ENCODE assay signal across 5 worm cellular contexts in genomic region chrX:4395073-4395850, ce11.
TF ChIP-seq lines count a peak whose summit lies in the region.

No protein-coding gene starts in this region.

TF ChIP-seq in whole organism, L1 larva, 84 proteins besides CTCF, POLR2A, EP300 and RAD21 (continues in another document):
- TF ChIP-seq pax-3 (tag; optimal IDR thresholded peaks at IDR 0.05; lab: Kevin White, UChicago) (peak; percentile 2), ztf-4 (tag; optimal IDR thresholded peaks at IDR 0.05; lab: Kevin White, UChicago) (peak; percentile 43), efl-3 (GFP tag; optimal IDR thresholded peaks at IDR 0.05; lab: Kevin White, UChicago) (peak; percentile 53), elt-2 (tag; optimal IDR thresholded peaks at IDR 0.05; lab: Kevin White, UChicago) (peak; percentile 57), F16B12.6 (tag; optimal IDR thresholded peaks at IDR 0.05; lab: Kevin White, UChicago) (peak; percentile 7), swsn-7 (tag; optimal IDR thresholded peaks at IDR 0.05; lab: Kevin White, UChicago) (peak; percentile 68), snu-23 (GFP tag; optimal IDR thresholded peaks at IDR 0.05; lab: Kevin White, UChicago) (peak; percentile 92), grh-1 (GFP tag; IDR thresholded peaks at IDR 0.05; lab: Robert Waterston, UW) (peak; percentile 54; the same call in 1 of the 2 replicates), blmp-1 (tag; optimal IDR thresholded peaks at IDR 0.05; lab: Kevin White, UChicago) (peak; percentile 26), dpl-1 (GFP tag; optimal IDR thresholded peaks at IDR 0.05; lab: Kevin White, UChicago) (peak in 2 of 3 experiments; percentile 1 to 9), dsc-1 (tag; optimal IDR thresholded peaks at IDR 0.05; lab: Kevin White, UChicago) (peak; percentile 87), nhr-47 (tag; optimal IDR thresholded peaks at IDR 0.05; lab: Kevin White, UChicago) (peak; percentile 84), C04F5.9 (tag; optimal IDR thresholded peaks at IDR 0.05; lab: Kevin White, UChicago) (no peak), ceh-82 (tag; optimal IDR thresholded peaks at IDR 0.05; lab: Kevin White, UChicago) (peak; percentile 53 to 80 (median 54)), C34B4.2 (tag; optimal IDR thresholded peaks at IDR 0.05; lab: Kevin White, UChicago) (no peak), irx-1 (tag; optimal IDR thresholded peaks at IDR 0.05; lab: Kevin White, UChicago) (peak; percentile 45), nhr-19 (GFP tag; conservative IDR thresholded peaks at IDR 0.05; lab: Robert Waterston, UW) (peak; percentile 74), ces-1 (GFP tag; optimal IDR thresholded peaks at IDR 0.05; lab: Kevin White, UChicago) (no peak)

TF ChIP-seq in whole organism, L3 larva, 47 proteins besides CTCF, POLR2A, EP300 and RAD21 (continues in another document):
- TF ChIP-seq ztf-11 (tag; optimal IDR thresholded peaks at IDR 0.05; lab: Kevin White, UChicago) = no peak
- no peak for TF ChIP-seq fkh-10 (GFP tag; optimal IDR thresholded peaks at IDR 0.05; lab: Kevin White, UChicago)
- TF ChIP-seq ama-1 (optimal IDR thresholded peaks at IDR 0.05; lab: Kevin White, UChicago) = no peak
- no peak for TF ChIP-seq unc-62 (GFP tag; optimal IDR thresholded peaks at IDR 0.05; lab: Kevin White, UChicago)
- peak; percentile 80 for TF ChIP-seq ceh-28 (tag; optimal IDR thresholded peaks at IDR 0.05; lab: Kevin White, UChicago)
- no peak for TF ChIP-seq aly-2 (tag; optimal IDR thresholded peaks at IDR 0.05; lab: Kevin White, UChicago)
- TF ChIP-seq pha-4 (tag; optimal IDR thresholded peaks at IDR 0.05; lab: Kevin White, UChicago) = peak; percentile 88
- no peak for TF ChIP-seq daf-12 (tag; optimal IDR thresholded peaks at IDR 0.05; lab: Kevin White, UChicago)
- no peak for TF ChIP-seq ceh-16 (tag; optimal IDR thresholded peaks at IDR 0.05; lab: Kevin White, UChicago)
- peak; percentile 86 for TF ChIP-seq nhr-43 (tag; optimal IDR thresholded peaks at IDR 0.05; lab: Kevin White, UChicago; ENCODE audit: poor library complexity, severe bottlenecking)
- TF ChIP-seq tbx-2 (tag; optimal IDR thresholded peaks at IDR 0.05; lab: Kevin White, UChicago) = peak; percentile 66
- no peak for TF ChIP-seq lsy-12 (tag; optimal IDR thresholded peaks at IDR 0.05; lab: Kevin White, UChicago)
- peak; percentile 54 for TF ChIP-seq R02D3.7 (tag; optimal IDR thresholded peaks at IDR 0.05; lab: Kevin White, UChicago)
- TF ChIP-seq sea-2 (GFP tag; optimal IDR thresholded peaks at IDR 0.05; lab: Kevin White, UChicago) = no peak
- TF ChIP-seq mml-1 (tag; optimal IDR thresholded peaks at IDR 0.05; lab: Kevin White, UChicago) = no peak
- no peak for TF ChIP-seq ceh-9 (tag; optimal IDR thresholded peaks at IDR 0.05; lab: Kevin White, UChicago)
- no peak for TF ChIP-seq fkh-2 (tag; optimal IDR thresholded peaks at IDR 0.05; lab: Kevin White, UChicago)
- no peak for TF ChIP-seq nhr-76 (tag; optimal IDR thresholded peaks at IDR 0.05; lab: Kevin White, UChicago)
- TF ChIP-seq nhr-67 (tag; optimal IDR thresholded peaks at IDR 0.05; lab: Kevin White, UChicago) = no peak
- peak; percentile 83 for TF ChIP-seq lin-39 (tag; optimal IDR thresholded peaks at IDR 0.05; lab: Kevin White, UChicago)

TF ChIP-seq in whole organism, early embryonic, 17 proteins besides CTCF, POLR2A, EP300 and RAD21:
- TF ChIP-seq hmg-4 (GFP tag; optimal IDR thresholded peaks at IDR 0.05; lab: Kevin White, UChicago) (no peak), ama-1 (optimal IDR thresholded peaks at IDR 0.05; lab: Kevin White, UChicago) (no peak), tbx-37 (GFP tag; conservative IDR thresholded peaks at IDR 0.05; lab: Robert Waterston, UW) (peak; percentile 42; the same call in 1 of the 2 replicates), hnd-1 (tag; optimal IDR thresholded peaks at IDR 0.05; lab: Kevin White, UChicago) (no peak), tbx-11 (GFP tag; IDR thresholded peaks at IDR 0.05; lab: Robert Waterston, UW) (no peak), sea-1 (GFP tag; conservative IDR thresholded peaks at IDR 0.05; lab: Robert Waterston, UW) (no peak), tra-4 (tag; optimal IDR thresholded peaks at IDR 0.05; lab: Kevin White, UChicago) (no peak), hmbx-1 (tag; optimal IDR thresholded peaks at IDR 0.05; lab: Kevin White, UChicago) (no peak), ceh-36 (tag; optimal IDR thresholded peaks at IDR 0.05; lab: Kevin White, UChicago) (no peak), F13C5.2 (tag; optimal IDR thresholded peaks at IDR 0.05; lab: Kevin White, UChicago) (peak; percentile 62), aly-1 (tag; optimal IDR thresholded peaks at IDR 0.05; lab: Kevin White, UChicago) (no peak), scrt-1 (GFP tag; IDR thresholded peaks at IDR 0.05; lab: Robert Waterston, UW) (no peak), pes-1 (GFP tag; IDR thresholded peaks at IDR 0.05; lab: Robert Waterston, UW) (no peak)

TF ChIP-seq in whole organism, midembryonic, 9 proteins besides CTCF, POLR2A, EP300 and RAD21:
- peak; percentile 48; the same call in 1 of the 2 replicates for TF ChIP-seq ztf-23 (GFP tag; IDR thresholded peaks at IDR 0.05; lab: Robert Waterston, UW)
- TF ChIP-seq flt-1 (GFP tag; IDR thresholded peaks at IDR 0.05; lab: Robert Waterston, UW) = no peak
- peak; percentile 54 for TF ChIP-seq cog-1 (tag; optimal IDR thresholded peaks at IDR 0.05; lab: Kevin White, UChicago)

TF ChIP-seq in whole organism, young adult, 124 proteins besides CTCF, POLR2A, EP300 and RAD21:
- TF ChIP-seq ceh-27 (GFP tag; optimal IDR thresholded peaks at IDR 0.05; lab: Kevin White, UChicago) (peak; percentile 57), ZK185.1 (tag; optimal IDR thresholded peaks at IDR 0.05; lab: Kevin White, UChicago; ENCODE audit: poor library complexity, severe bottlenecking) (peak; percentile 68), nhr-80 (tag; optimal IDR thresholded peaks at IDR 0.05; lab: Kevin White, UChicago) (peak; percentile 78), lir-1 (GFP tag; conservative IDR thresholded peaks at IDR 0.05; lab: Robert Waterston, UW) (0 out of 2 replicates have a peak, but pooled peaks have one; percentile 27), F23B12.7 (tag; optimal IDR thresholded peaks at IDR 0.05; lab: Kevin White, UChicago; ENCODE audit: insufficient read depth) (peak; percentile 76), pbrm-1 (GFP tag; IDR thresholded peaks at IDR 0.05; lab: Robert Waterston, UW) (peak; percentile 50; the same call in 1 of the 2 replicates), attf-5 (GFP tag; optimal IDR thresholded peaks at IDR 0.05; lab: Kevin White, UChicago) (no peak), Y53G8AR.9 (GFP tag; conservative IDR thresholded peaks at IDR 0.05; lab: Robert Waterston, UW) (peak; percentile 58; the same call in 1 of the 2 replicates), rcor-1 (GFP tag; IDR thresholded peaks at IDR 0.05; lab: Robert Waterston, UW) (peak; percentile 56), madf-10 (tag; optimal IDR thresholded peaks at IDR 0.05; lab: Kevin White, UChicago) (peak; percentile 65), tlf-1 (GFP tag; optimal IDR thresholded peaks at IDR 0.05; lab: Kevin White, UChicago) (peak; percentile 22), tbp1 (GFP tag; optimal IDR thresholded peaks at IDR 0.05; lab: Kevin White, UChicago) (peak; percentile 62), nfya-1 (tag; optimal IDR thresholded peaks at IDR 0.05; lab: Kevin White, UChicago; ENCODE audit: borderline replicate concordance, insufficient read depth) (no peak), C06A6.2 (GFP tag; conservative IDR thresholded peaks at IDR 0.05; lab: Robert Waterston, UW) (peak; percentile 45; the same call in 1 of the 2 replicates), nfyb-1 (GFP tag; IDR thresholded peaks at IDR 0.05; lab: Robert Waterston, UW) (0 out of 2 replicates have a peak, but pooled peaks have one; percentile 42), B0261.1 (tag; optimal IDR thresholded peaks at IDR 0.05; lab: Kevin White, UChicago) (peak; percentile 22), F49E8.2 (tag; optimal IDR thresholded peaks at IDR 0.05; lab: Kevin White, UChicago; ENCODE audit: insufficient read depth) (no peak), F22D6.2 (tag; optimal IDR thresholded peaks at IDR 0.05; lab: Kevin White, UChicago) (peak; percentile 26), gei-17 (GFP tag; optimal IDR thresholded peaks at IDR 0.05; lab: Kevin White, UChicago) (peak; percentile 92), lin-40 (tag; optimal IDR thresholded peaks at IDR 0.05; lab: Kevin White, UChicago) (peak; percentile 92), bed-1 (GFP tag; IDR thresholded peaks at IDR 0.05; lab: Robert Waterston, UW) (no peak), mcd-1 (GFP tag; IDR thresholded peaks at IDR 0.05; lab: Robert Waterston, UW) (peak; percentile 55), lin-54 (GFP tag; optimal IDR thresholded peaks at IDR 0.05; lab: Kevin White, UChicago) (peak; percentile 54), dpl-1 (GFP tag; optimal IDR thresholded peaks at IDR 0.05; lab: Kevin White, UChicago) (no peak), lin-35 (GFP tag; optimal IDR thresholded peaks at IDR 0.05; lab: Kevin White, UChicago) (peak in 1 of 3 experiments; percentile 73), ztf-28 (GFP tag; IDR thresholded peaks at IDR 0.05; lab: Robert Waterston, UW) (no peak), atf-7 (tag; optimal IDR thresholded peaks at IDR 0.05; lab: Kevin White, UChicago) (peak; percentile 41), ztf-26 (tag; optimal IDR thresholded peaks at IDR 0.05; lab: Kevin White, UChicago) (peak; percentile 84), Y56A3A.18 (GFP tag; IDR thresholded peaks at IDR 0.05; lab: Robert Waterston, UW) (peak; percentile 84), dpff-1 (tag; optimal IDR thresholded peaks at IDR 0.05; lab: Kevin White, UChicago) (no peak)
TF ChIP-seq in whole organism, young adult: peak in this region for 23.

Comparison
In these comparisons a context has a peak if more than half of its experiments do, and no peak if none do; other contexts are left out.
1. Of the 8 proteins assayed by ChIP-seq in both whole organism, young adult and whole organism, L1 larva: peak only in whole organism, young adult: none; only in whole organism, L1 larva: dpl-1, efl-1, nhr-90, snpc-4 and unc-130; in both: none; in neither: 2; mixed calls (peak in some experiments, not most) for 1.